Worm (Caenorhabditis elegans): ENCODE results near the gene F16G10.8.

The F16G10.8 gene

DNA sequence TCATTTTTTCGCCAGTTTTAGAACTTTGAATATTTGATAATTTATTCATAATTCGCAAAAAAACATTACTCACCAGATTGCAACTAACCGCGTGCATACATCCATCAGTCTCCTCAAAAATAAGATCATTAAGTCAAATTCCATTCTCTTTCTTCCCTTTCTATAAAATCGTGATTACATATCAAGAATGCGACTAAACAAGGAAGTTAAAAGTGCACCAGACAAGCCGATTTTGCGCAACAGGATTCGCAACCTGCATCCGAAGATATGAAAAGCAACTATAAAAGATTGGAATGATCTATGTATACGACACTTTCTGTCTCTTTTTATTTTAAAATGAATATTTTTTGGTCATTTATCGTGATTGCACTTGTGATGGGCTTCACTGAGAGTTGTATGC is 14.3 kb downstream of the F16G10.8 start, which contains the start of gene hpo-25:
hpo-25 (plus strand) TSS at position 301 of the 400 bp plus-strand sequence.
- TF ChIP-seq ztf-11 (tag; optimal IDR thresholded peaks at IDR 0.05) (no peak), fkh-10 (GFP tag; optimal IDR thresholded peaks at IDR 0.05) (no peak), nfya-1 (tag; optimal IDR thresholded peaks at IDR 0.05; ENCODE audit: insufficient read depth) (no peak), egl-27 (tag; optimal IDR thresholded peaks at IDR 0.05) (no peak), eor-1 (tag; optimal IDR thresholded peaks at IDR 0.05) (no peak), sea-2 (GFP tag; optimal IDR thresholded peaks at IDR 0.05) (no peak), pqm-1 (tag; optimal IDR thresholded peaks at IDR 0.05) (no peak), zag-1 (tag; optimal IDR thresholded peaks at IDR 0.05) (no peak), elt-3 (tag; optimal IDR thresholded peaks at IDR 0.05) (no peak), mml-1 (tag; optimal IDR thresholded peaks at IDR 0.05) (no peak)

DNA sequence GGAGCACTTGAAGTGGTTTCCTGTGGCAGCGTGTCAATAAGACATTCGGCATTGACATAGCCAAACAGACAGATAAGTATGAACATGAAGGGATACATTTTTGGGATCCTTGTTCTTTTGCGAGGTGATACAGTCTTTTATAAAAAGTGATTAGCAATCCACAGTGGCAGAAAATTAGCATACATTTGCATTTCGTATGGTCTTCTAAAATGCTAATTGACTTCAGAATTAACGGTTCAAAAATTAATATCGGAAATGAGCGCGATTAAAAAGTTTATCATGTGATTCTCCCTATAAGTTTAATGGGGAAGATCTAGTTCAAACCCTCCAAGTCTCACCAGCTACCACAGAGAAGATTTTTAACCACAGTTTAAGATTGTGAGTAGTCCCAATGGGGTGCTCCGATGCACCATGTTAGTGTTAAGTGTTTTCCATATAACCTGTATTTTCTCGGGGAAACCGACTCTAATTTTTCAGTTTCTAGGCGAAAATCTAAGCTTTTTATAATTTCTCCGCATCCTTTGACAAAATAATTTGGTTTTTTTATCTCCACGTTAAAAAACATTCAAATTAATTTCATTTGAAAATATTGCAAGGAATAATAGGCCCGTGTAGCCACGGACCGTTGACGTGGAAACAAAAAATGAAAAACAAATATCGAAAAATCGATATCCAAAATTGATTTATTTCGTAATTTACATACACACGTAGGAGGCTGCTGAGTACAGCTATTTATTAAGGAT is 16.4 kb downstream of the F16G10.8 start, which contains the start of the genes F43C11.12 and F16G10.5:
F43C11.12 (minus strand) TSS at position 101 of the 743 bp plus-strand sequence.
F16G10.5 (plus strand) TSS at position 693 of the 743 bp plus-strand sequence.
- TF ChIP-seq hmg-11 (tag; optimal IDR thresholded peaks at IDR 0.05) (no peak), jun-1 (tag; optimal IDR thresholded peaks at IDR 0.05) (no peak), lsy-12 (tag; optimal IDR thresholded peaks at IDR 0.05) (no peak), tbx-2 (tag; optimal IDR thresholded peaks at IDR 0.05) (no peak), unc-39 (tag; optimal IDR thresholded peaks at IDR 0.05) (no peak), daf-12 (tag; optimal IDR thresholded peaks at IDR 0.05) (no peak), mdl-1 (tag; optimal IDR thresholded peaks at IDR 0.05) (no peak), nhr-28 (tag; optimal IDR thresholded peaks at IDR 0.05) (no peak), nhr-76 (tag; optimal IDR thresholded peaks at IDR 0.05) (no peak), ceh-28 (tag; optimal IDR thresholded peaks at IDR 0.05) (no peak)

DNA sequence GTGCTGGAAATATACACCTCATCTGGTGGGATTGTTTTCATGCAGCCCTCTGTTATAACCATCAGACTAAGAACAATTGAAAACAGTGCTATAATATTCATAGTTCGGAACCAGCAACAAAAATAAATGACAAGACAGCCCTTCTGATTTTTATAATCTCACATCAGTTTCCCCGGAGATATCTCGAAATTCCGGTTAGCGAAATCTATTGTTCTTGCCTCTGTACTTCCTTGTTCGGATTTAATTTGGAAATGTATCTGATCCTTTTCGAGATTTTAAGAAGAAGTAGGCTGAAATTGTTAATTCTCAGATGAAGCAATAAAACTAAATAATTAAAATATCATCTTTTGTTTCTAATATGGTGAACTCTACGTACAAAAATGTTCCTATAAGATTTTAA is 19.6 kb downstream of the F16G10.8 start, which contains the start of gene F43C11.11:
F43C11.11 (minus strand) TSS at position 101 of the 400 bp plus-strand sequence.
- TF ChIP-seq aly-2 (tag; optimal IDR thresholded peaks at IDR 0.05) (no peak), unc-39 (tag; optimal IDR thresholded peaks at IDR 0.05) (no peak), elt-2 (tag; optimal IDR thresholded peaks at IDR 0.05) (no peak), sea-2 (GFP tag; optimal IDR thresholded peaks at IDR 0.05) (no peak), ztf-11 (tag; optimal IDR thresholded peaks at IDR 0.05) (no peak), R02D3.7 (tag; optimal IDR thresholded peaks at IDR 0.05) (no peak), fos-1 (tag; optimal IDR thresholded peaks at IDR 0.05) (no peak), zag-1 (tag; optimal IDR thresholded peaks at IDR 0.05) (no peak), pha-4 (tag; optimal IDR thresholded peaks at IDR 0.05) (no peak), nhr-23 (tag; optimal IDR thresholded peaks at IDR 0.05) (no peak), nhr-43 (tag; optimal IDR thresholded peaks at IDR 0.05; ENCODE audit: poor library complexity, severe bottlenecking) (no peak), tbx-2 (tag; optimal IDR thresholded peaks at IDR 0.05) (no peak), ZK546.5 (tag; optimal IDR thresholded peaks at IDR 0.05) (no peak), hmg-11 (tag; optimal IDR thresholded peaks at IDR 0.05) (no peak), nhr-25 (tag; optimal IDR thresholded peaks at IDR 0.05) (no peak), nhr-77 (tag; optimal IDR thresholded peaks at IDR 0.05) (no peak)

DNA sequence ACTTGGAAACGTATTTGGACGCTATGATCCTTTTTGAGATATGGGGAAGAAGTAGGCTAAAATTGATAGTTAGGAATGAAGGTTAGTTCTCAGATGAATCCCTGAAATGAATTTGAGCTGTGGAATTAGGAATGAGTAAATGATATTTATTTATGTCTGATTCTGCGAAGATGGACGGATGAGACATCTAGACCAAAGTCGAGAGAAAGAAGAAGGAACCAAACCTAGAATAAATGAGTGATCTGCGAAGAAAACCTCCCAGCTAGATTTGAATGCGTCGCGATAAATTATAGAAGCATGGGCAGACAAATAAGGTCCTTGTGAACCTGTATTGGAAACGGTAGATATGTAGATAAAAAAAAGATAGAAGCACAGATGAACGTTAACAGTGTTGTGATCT is 23.3 kb downstream of the F16G10.8 start, which contains the start of gene F43C11.16:
F43C11.16 (minus strand) TSS at position 101 of the 400 bp plus-strand sequence.
- TF ChIP-seq nhr-23 (tag; optimal IDR thresholded peaks at IDR 0.05) (no peak), elt-3 (tag; optimal IDR thresholded peaks at IDR 0.05) (no peak), nhr-11 (tag; optimal IDR thresholded peaks at IDR 0.05) (no peak), jun-1 (tag; optimal IDR thresholded peaks at IDR 0.05) (no peak), egl-27 (tag; optimal IDR thresholded peaks at IDR 0.05) (no peak), fos-1 (tag; optimal IDR thresholded peaks at IDR 0.05) (no peak), pqm-1 (tag; optimal IDR thresholded peaks at IDR 0.05) (no peak), aly-2 (tag; optimal IDR thresholded peaks at IDR 0.05) (no peak), ZK546.5 (tag; optimal IDR thresholded peaks at IDR 0.05) (no peak), snpc-4 (tag; optimal IDR thresholded peaks at IDR 0.05) (no peak), ztf-4 (tag; optimal IDR thresholded peaks at IDR 0.05) (no peak), nhr-25 (tag; optimal IDR thresholded peaks at IDR 0.05) (no peak), ceh-82 (tag; optimal IDR thresholded peaks at IDR 0.05) (no peak), nhr-67 (tag; optimal IDR thresholded peaks at IDR 0.05) (no peak), ztf-11 (tag; optimal IDR thresholded peaks at IDR 0.05) (no peak), mdl-1 (tag; optimal IDR thresholded peaks at IDR 0.05) (no peak), lsy-12 (tag; optimal IDR thresholded peaks at IDR 0.05) (no peak), ceh-28 (tag; optimal IDR thresholded peaks at IDR 0.05) (no peak)

Measured in whole organism, L3 larva.